Fruit fly (Drosophila melanogaster) whole organism, embryonic: ENCODE data around the gene dock.

Source experiments
- Asciz ChIP-seq: fragments of 200-800 bp; sonication (Bioruptor generic); optimal IDR thresholded peaks from 2 replicates; lab custom pipeline; 2017; ENCODE audit warnings: missing biosample characterization, mild to moderate bottlenecking, missing genetic modification characterization, missing genetic modification reagents
- Atf-2 ChIP-seq: fragments of 200-800 bp; sonication (Bioruptor generic); optimal IDR thresholded peaks from 2 replicates; lab custom pipeline; 2016; ENCODE audit warnings: missing biosample characterization, missing genetic modification characterization
- CG10654 ChIP-seq: fragments of 200-800 bp; sonication (Bioruptor generic); optimal IDR thresholded peaks from 2 replicates; lab custom pipeline; 2016; ENCODE audit warnings: missing biosample characterization, missing genetic modification characterization
- CG11504 ChIP-seq: fragments of 200-800 bp; sonication (Bioruptor generic); optimal IDR thresholded peaks from 3 replicates; lab custom pipeline; 2019; ENCODE audit warnings: missing biosample characterization, mild to moderate bottlenecking, missing genetic modification characterization, moderate library complexity
- CG12155 ChIP-seq: fragments of 200-800 bp; sonication (Bioruptor generic); optimal IDR thresholded peaks from 3 replicates; lab custom pipeline; 2016; ENCODE audit warnings: missing biosample characterization, missing genetic modification characterization
- CG14014 ChIP-seq: fragments of 200-800 bp; sonication (Bioruptor generic); IDR thresholded peaks from 2 replicates; pipeline ENCODE4 v1.3.6; 2022; ENCODE audit warnings: missing biosample characterization, missing genetic modification characterization
- CG14860 ChIP-seq: fragments of 200-800 bp; sonication (Bioruptor generic); IDR thresholded peaks from 3 replicates; pipeline ENCODE4 v1.3.6; 2022; ENCODE audit warnings: missing biosample characterization, missing genetic modification characterization; ENCODE audit not compliant: partially characterized antibody
- CG1603 ChIP-seq: fragments of 200-800 bp; sonication (Bioruptor generic); optimal IDR thresholded peaks from 2 replicates; lab custom pipeline; 2019; ENCODE audit warnings: missing biosample characterization, mild to moderate bottlenecking, missing genetic modification characterization, moderate library complexity
- CG2678 ChIP-seq: fragments of 200-800 bp; sonication (Bioruptor generic); optimal IDR thresholded peaks from 3 replicates; lab custom pipeline; 2019; ENCODE audit warnings: missing biosample characterization, mild to moderate bottlenecking, missing genetic modification characterization, moderate library complexity
- CG2889 ChIP-seq: fragments of 200-800 bp; sonication (Bioruptor generic); IDR thresholded peaks from 3 replicates; pipeline ENCODE4 v1.3.6; 2022; ENCODE audit warnings: missing biosample characterization, missing genetic modification characterization
- CG30403 ChIP-seq: fragments of 200-800 bp; sonication (Bioruptor generic); optimal IDR thresholded peaks from 3 replicates; lab custom pipeline; 2016; ENCODE audit warnings: missing biosample characterization, missing genetic modification characterization
- CG31224 ChIP-seq: fragments of 200-800 bp; sonication (Bioruptor generic); IDR thresholded peaks from 2 replicates; pipeline ENCODE4 v1.3.6; 2022; ENCODE audit warnings: missing biosample characterization, missing genetic modification characterization
- CG32532 ChIP-seq: fragments of 200-800 bp; sonication (Bioruptor generic); IDR thresholded peaks from 2 replicates; pipeline ENCODE4 v1.3.6; 2022; ENCODE audit warnings: missing biosample characterization, missing genetic modification characterization
- CG33213 ChIP-seq: fragments of 200-800 bp; sonication (Bioruptor generic); optimal IDR thresholded peaks from 3 replicates; lab custom pipeline; 2016; ENCODE audit warnings: missing biosample characterization, missing genetic modification characterization
- CG3838 ChIP-seq: fragments of 200-800 bp; sonication (Bioruptor generic); optimal IDR thresholded peaks from 3 replicates; lab custom pipeline; 2016; ENCODE audit warnings: missing biosample characterization, missing genetic modification characterization
- CG4282 ChIP-seq: fragments of 200-800 bp; sonication (Bioruptor generic); optimal IDR thresholded peaks from 2 replicates; lab custom pipeline; 2016; ENCODE audit warnings: missing biosample characterization, missing genetic modification characterization
- CG4707 ChIP-seq: fragments of 200-800 bp; sonication (Bioruptor generic); optimal IDR thresholded peaks from 2 replicates; lab custom pipeline; 2018; ENCODE audit warnings: missing biosample characterization, mild to moderate bottlenecking, missing genetic modification characterization, moderate library complexity
- CG6654 ChIP-seq: fragments of 200-800 bp; sonication (Bioruptor generic); optimal IDR thresholded peaks from 2 replicates; lab custom pipeline; 2017; ENCODE audit warnings: missing biosample characterization, mild to moderate bottlenecking, missing genetic modification characterization
- CG7372 ChIP-seq: fragments of 200-800 bp; sonication (Bioruptor generic); IDR thresholded peaks from 2 replicates; pipeline ENCODE4 v1.3.6; 2022; ENCODE audit warnings: missing biosample characterization, missing genetic modification characterization
- CG8089 ChIP-seq: fragments of 200-800 bp; sonication (Bioruptor generic); optimal IDR thresholded peaks from 3 replicates; lab custom pipeline; 2016; ENCODE audit warnings: missing biosample characterization, missing genetic modification characterization
- CG8359 ChIP-seq: fragments of 200-800 bp; sonication (Bioruptor generic); optimal IDR thresholded peaks from 2 replicates; lab custom pipeline; 2017; ENCODE audit warnings: missing biosample characterization, mild to moderate bottlenecking, missing genetic modification characterization, borderline replicate concordance
- CG8478 ChIP-seq: fragments of >200 bp; optimal IDR thresholded peaks from 2 replicates; lab custom pipeline; 2018
- Dad ChIP-seq: fragments of 200-800 bp; sonication (Bioruptor generic); optimal IDR thresholded peaks from 3 replicates; lab custom pipeline; 2016; ENCODE audit warnings: missing biosample characterization, missing genetic modification characterization
- Doc3 ChIP-seq: fragments of 200-800 bp; sonication (Bioruptor generic); IDR thresholded peaks from 3 replicates; pipeline ENCODE4 v1.3.6; 2022; ENCODE audit warnings: missing biosample characterization, missing genetic modification characterization; ENCODE audit not compliant: partially characterized antibody
- ERR ChIP-seq: fragments of 200-800 bp; sonication (Bioruptor generic); optimal IDR thresholded peaks from 2 replicates; lab custom pipeline; 2016; ENCODE audit warnings: missing biosample characterization, missing genetic modification characterization
- Mad ChIP-seq: fragments of 200-800 bp; sonication (Bioruptor generic); optimal IDR thresholded peaks from 2 replicates; lab custom pipeline; 2016; ENCODE audit warnings: missing biosample characterization, missing genetic modification characterization
- Mes4 ChIP-seq: fragments of 200-800 bp; sonication (Bioruptor generic); optimal IDR thresholded peaks from 2 replicates; lab custom pipeline; 2016; ENCODE audit warnings: missing biosample characterization, missing genetic modification characterization
- NC2β ChIP-seq: fragments of 200-800 bp; sonication (Bioruptor generic); optimal IDR thresholded peaks from 2 replicates; lab custom pipeline; 2016; ENCODE audit warnings: missing biosample characterization, missing genetic modification characterization
- Nf-YA ChIP-seq: fragments of 200-800 bp; sonication (Bioruptor generic); IDR thresholded peaks from 2 replicates; pipeline ENCODE4 v1.3.6; 2022; ENCODE audit warnings: missing biosample characterization, missing genetic modification characterization
- Oli ChIP-seq: fragments of 200-800 bp; sonication (Bioruptor generic); optimal IDR thresholded peaks from 2 replicates; lab custom pipeline; 2018; ENCODE audit warnings: missing biosample characterization, mild to moderate bottlenecking, missing genetic modification characterization, moderate library complexity
- PHDP ChIP-seq: fragments of 200-800 bp; sonication (Bioruptor generic); optimal IDR thresholded peaks from 3 replicates; lab custom pipeline; 2018; ENCODE audit warnings: missing biosample characterization, mild to moderate bottlenecking, missing genetic modification characterization, moderate library complexity
- Sry-β ChIP-seq: fragments of 200-800 bp; sonication (Bioruptor generic); optimal IDR thresholded peaks from 2 replicates; lab custom pipeline; 2018; ENCODE audit warnings: missing biosample characterization, mild to moderate bottlenecking, missing genetic modification characterization, moderate library complexity
- bcd ChIP-seq: fragments of 200-800 bp; sonication (Bioruptor generic); optimal IDR thresholded peaks from 2 replicates; lab custom pipeline; 2017; ENCODE audit warnings: missing biosample characterization, mild to moderate bottlenecking, missing genetic modification characterization
- cad ChIP-seq: fragments of >200 bp; optimal IDR thresholded peaks from 2 replicates; lab custom pipeline; 2017; ENCODE audit warnings: missing biosample characterization, missing genetic modification characterization
- crc ChIP-seq: fragments of 200-800 bp; sonication (Bioruptor generic); optimal IDR thresholded peaks from 2 replicates; lab custom pipeline; 2016; ENCODE audit warnings: missing biosample characterization, missing genetic modification characterization
- croc ChIP-seq: fragments of 200-800 bp; sonication (Bioruptor generic); conservative IDR thresholded peaks from 3 replicates; pipeline ENCODE4 v1.3.6; 2022; ENCODE audit warnings: missing biosample characterization, missing genetic modification characterization
- dm ChIP-seq: fragments of 200-800 bp; sonication (Bioruptor generic); optimal IDR thresholded peaks from 3 replicates; lab custom pipeline; 2016; ENCODE audit warnings: missing biosample characterization, missing genetic modification characterization
- gem ChIP-seq: fragments of 200-800 bp; sonication (Bioruptor generic); optimal IDR thresholded peaks from 2 replicates; lab custom pipeline; 2019; ENCODE audit warnings: missing biosample characterization, mild to moderate bottlenecking, missing genetic modification characterization, moderate library complexity
- lab ChIP-seq: fragments of 200-800 bp; sonication (Bioruptor generic); optimal IDR thresholded peaks from 3 replicates; lab custom pipeline; 2017; ENCODE audit warnings: missing biosample characterization, missing genetic modification characterization, mild to moderate bottlenecking, moderate library complexity, missing genetic modification reagents
- lmd ChIP-seq: fragments of 200-800 bp; sonication (Bioruptor generic); IDR thresholded peaks from 2 replicates; pipeline ENCODE4 v1.3.6; 2022; ENCODE audit warnings: missing biosample characterization, missing genetic modification characterization
- pum ChIP-seq: fragments of 200-800 bp; sonication (Bioruptor generic); optimal IDR thresholded peaks from 2 replicates; lab custom pipeline; 2016; ENCODE audit warnings: missing biosample characterization, missing genetic modification characterization
- sc ChIP-seq, 3 experiments: fragments of >200 bp in 2 of 3; fragments of 200-800 bp in 1 of 3; sonication (Bioruptor generic) in 1 of 3; optimal IDR thresholded peaks; 2 replicates in 2 of 3; 3 replicates in 1 of 3; lab custom pipeline; 2017; ENCODE audit warnings: mild to moderate bottlenecking in 1 of 3, missing biosample characterization in 1 of 3, missing genetic modification characterization in 1 of 3, missing genetic modification reagents in 1 of 3
- sd ChIP-seq: fragments of 200-800 bp; sonication (Bioruptor generic); optimal IDR thresholded peaks from 3 replicates; lab custom pipeline; 2018; ENCODE audit warnings: missing biosample characterization, mild to moderate bottlenecking, missing genetic modification characterization, moderate library complexity
- slp2 ChIP-seq: fragments of 200-800 bp; sonication (Bioruptor generic); optimal IDR thresholded peaks from 2 replicates; lab custom pipeline; 2016; ENCODE audit warnings: missing biosample characterization, missing genetic modification characterization
- so ChIP-seq: fragments of 200-800 bp; sonication (Bioruptor generic); IDR thresholded peaks from 3 replicates; pipeline ENCODE4 v1.3.6; 2022; ENCODE audit warnings: missing biosample characterization, missing genetic modification characterization
- tap ChIP-seq: fragments of 200-800 bp; optimal IDR thresholded peaks from 3 replicates; lab custom pipeline; 2019; ENCODE audit warnings: missing biosample characterization, mild to moderate bottlenecking, missing genetic modification characterization, moderate library complexity
- unc-4 ChIP-seq: fragments of 200-800 bp; sonication (Bioruptor generic); IDR thresholded peaks from 2 replicates; pipeline ENCODE4 v1.3.6; 2022; ENCODE audit warnings: missing biosample characterization, missing genetic modification characterization; ENCODE audit not compliant: partially characterized antibody
- vfl ChIP-seq: fragments of 200-800 bp; sonication (Bioruptor generic); optimal IDR thresholded peaks from 2 replicates; lab custom pipeline; 2016; ENCODE audit warnings: missing biosample characterization, missing genetic modification characterization
- wor ChIP-seq: fragments of 200-800 bp; sonication (Bioruptor generic); IDR thresholded peaks from 2 replicates; pipeline ENCODE4 v1.3.6; 2022; ENCODE audit warnings: missing biosample characterization, missing genetic modification characterization

The dock gene

DNA sequence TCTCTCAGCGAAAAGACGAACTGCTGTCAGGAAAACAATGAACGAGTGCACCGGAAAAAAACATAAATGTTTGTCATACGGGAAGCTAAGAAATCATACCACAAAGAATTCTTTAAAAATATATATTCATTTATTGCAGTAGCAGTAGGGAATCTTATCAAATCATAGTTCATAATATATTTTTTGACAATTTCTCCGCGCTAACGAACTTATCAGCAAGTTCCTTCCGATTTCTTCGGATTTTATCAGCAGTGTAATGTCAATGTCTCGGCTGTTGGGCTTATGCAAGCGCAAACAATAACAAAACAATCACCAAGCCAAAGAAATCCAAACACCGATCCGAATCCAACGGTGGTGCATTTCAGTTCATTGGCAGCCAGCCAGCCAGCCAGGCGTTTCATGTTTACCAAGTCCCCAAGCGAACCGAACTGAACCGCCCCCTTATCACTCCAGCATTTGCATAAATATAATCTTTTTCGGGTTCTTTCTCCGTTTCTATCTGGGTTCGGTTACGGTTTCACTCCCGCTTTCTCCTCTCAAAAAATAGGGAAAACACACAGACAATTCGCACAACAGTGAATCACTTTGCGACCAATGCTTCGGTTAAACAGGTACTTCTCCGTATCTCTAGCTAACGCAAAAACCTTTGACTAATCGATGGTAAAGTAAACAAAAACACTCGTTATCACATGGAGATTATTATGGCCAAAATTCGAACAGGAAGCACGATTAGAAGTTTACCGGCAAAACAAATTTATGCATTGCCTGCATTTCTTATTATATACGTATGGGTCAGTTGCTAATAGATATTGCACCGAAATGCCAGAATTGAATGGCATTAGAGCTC, 2.0 kb downstream of the dock start (continued):
- TF ChIP-seq CG2678 (tag; lab: Kevin White, UChicago) (peak; percentile 47), CG8359 (GFP tag; lab: Kevin White, UChicago) (no peak), NC2β (GFP tag; lab: Kevin White, UChicago) (peak; percentile 45), CG8089 (GFP tag; lab: Kevin White, UChicago) (peak; percentile 33), so (GFP tag; lab: Robert Waterston, UW) (0 out of 3 replicates have a peak, but pooled peaks have one; percentile 11), slp2 (GFP tag; lab: Kevin White, UChicago) (no peak), CG31224 (GFP tag; lab: Robert Waterston, UW) (no peak), gem (tag; lab: Kevin White, UChicago) (peak; percentile 84), CG4707 (GFP tag; lab: Kevin White, UChicago) (no peak), CG10654 (GFP tag; lab: Kevin White, UChicago) (no peak), CG11504 (tag; lab: Kevin White, UChicago) (no peak), tap (tag; lab: Kevin White, UChicago) (peak; percentile 44), CG12155 (GFP tag; lab: Kevin White, UChicago) (no peak), CG6654 (GFP tag; lab: Kevin White, UChicago) (no peak), Oli (peak; percentile 54), CG14014 (no peak), bcd (GFP tag; lab: Kevin White, UChicago) (no peak), CG4282 (no peak), CG1603 (tag; lab: Kevin White, UChicago) (peak; percentile 72), CG30403 (GFP tag; lab: Kevin White, UChicago) (peak; percentile 63), Mes4 (GFP tag; lab: Kevin White, UChicago) (peak; percentile 18), ERR (GFP tag; lab: Kevin White, UChicago) (no peak), CG33213 (GFP tag; lab: Kevin White, UChicago) (no peak), CG3838 (no peak), unc-4 (GFP tag; lab: Robert Waterston, UW) (no peak), Atf-2 (GFP tag; lab: Kevin White, UChicago) (peak; percentile 47), CG32532 (GFP tag; lab: Robert Waterston, UW) (no peak), vfl (no peak), Dad (GFP tag; lab: Kevin White, UChicago) (no peak), lmd (GFP tag; lab: Robert Waterston, UW) (no peak; the same call in 1 of the 2 replicates), wor (GFP tag; lab: Robert Waterston, UW) (no peak), croc (GFP tag; lab: Robert Waterston, UW) (no peak; the same call in 2 of the 3 replicates), Sry-β (GFP tag; lab: Kevin White, UChicago) (no peak), cad (GFP tag; lab: Kevin White, UChicago) (no peak), CG2889 (GFP tag; lab: Robert Waterston, UW) (no peak), sd (tag; lab: Kevin White, UChicago) (no peak), Doc3 (GFP tag; lab: Robert Waterston, UW) (no peak), Asciz (peak; percentile 54), Mad (GFP tag; lab: Kevin White, UChicago) (no peak), CG7372 (GFP tag; lab: Robert Waterston, UW) (no peak), pum (GFP tag; lab: Kevin White, UChicago) (no peak), lab (GFP tag; lab: Kevin White, UChicago) (no peak), dm (GFP tag; lab: Kevin White, UChicago) (no peak), PHDP (tag; lab: Kevin White, UChicago) (peak; percentile 71), crc (GFP tag; lab: Kevin White, UChicago) (no peak), CG14860 (no peak), CG8478 (lab: Kevin White, UChicago) (no peak), sc (optimal IDR thresholded peaks at IDR 0.05; lab: Kevin White, UChicago) (no peak), sc (GFP tag; optimal IDR thresholded peaks at IDR 0.05; lab: Kevin White, UChicago) (peak; percentile 69), Nf-YA (GFP tag; lab: Robert Waterston, UW) (no peak)
